Fruit fly (Drosophila melanogaster) whole organism, prepupa: ENCODE measurements around the gene CG14855.

Source experiments
- Blimp-1 ChIP-seq: fragments of 200-800 bp; sonication (Bioruptor generic); optimal IDR thresholded peaks from 3 replicates; lab custom pipeline; 2017; ENCODE audit warnings: missing biosample characterization, missing genetic modification characterization, mild to moderate bottlenecking, moderate library complexity, missing genetic modification reagents
- CG10631 ChIP-seq: fragments of 200-800 bp; sonication (Bioruptor generic); optimal IDR thresholded peaks from 2 replicates; lab custom pipeline; 2016; ENCODE audit warnings: missing biosample characterization, missing genetic modification characterization
- CG11294 ChIP-seq: fragments of 200-800 bp; sonication (Bioruptor generic); IDR thresholded peaks from 2 replicates; pipeline ENCODE4 v1.3.6; 2022; ENCODE audit warnings: missing biosample characterization, missing genetic modification characterization
- CG15336 ChIP-seq: fragments of 200-800 bp; sonication (Bioruptor generic); IDR thresholded peaks from 2 replicates; pipeline ENCODE4 v1.3.6; 2022; ENCODE audit warnings: missing biosample characterization, missing genetic modification characterization
- CG1621 ChIP-seq: fragments of 200-800 bp; sonication (Bioruptor generic); optimal IDR thresholded peaks from 3 replicates; lab custom pipeline; 2018; ENCODE audit warnings: missing biosample characterization, mild to moderate bottlenecking, missing genetic modification characterization
- CG16779 ChIP-seq: fragments of 200-800 bp; sonication (Bioruptor generic); optimal IDR thresholded peaks from 3 replicates; lab custom pipeline; 2017; ENCODE audit warnings: missing biosample characterization, mild to moderate bottlenecking, missing genetic modification characterization
- CG31627 ChIP-seq: fragments of 200-800 bp; sonication (Bioruptor generic); optimal IDR thresholded peaks from 3 replicates; lab custom pipeline; 2016; ENCODE audit warnings: missing biosample characterization, missing genetic modification characterization
- CG32006 ChIP-seq: fragments of 200-800 bp; sonication (Bioruptor generic); optimal IDR thresholded peaks from 3 replicates; lab custom pipeline; 2017; ENCODE audit warnings: missing biosample characterization, mild to moderate bottlenecking, missing genetic modification characterization
- CG34406 ChIP-seq: fragments of 200-800 bp; sonication (Bioruptor generic); optimal IDR thresholded peaks from 3 replicates; lab custom pipeline; 2016; ENCODE audit warnings: missing biosample characterization, missing genetic modification characterization
- CG4318 ChIP-seq: fragments of 200-800 bp; sonication (Bioruptor generic); optimal IDR thresholded peaks from 3 replicates; lab custom pipeline; 2017; ENCODE audit warnings: missing biosample characterization, mild to moderate bottlenecking, missing genetic modification characterization
- CG6163 ChIP-seq: fragments of 200-800 bp; sonication (Bioruptor generic); IDR thresholded peaks from 3 replicates; pipeline ENCODE4 v1.3.6; 2022; ENCODE audit warnings: missing biosample characterization, missing genetic modification characterization
- CG6276 ChIP-seq: fragments of 200-800 bp; sonication (Bioruptor generic); optimal IDR thresholded peaks from 2 replicates; lab custom pipeline; 2017; ENCODE audit warnings: missing biosample characterization, mild to moderate bottlenecking, missing genetic modification characterization
- CG6792 ChIP-seq: fragments of 200-800 bp; sonication (Bioruptor generic); optimal IDR thresholded peaks from 3 replicates; lab custom pipeline; 2016; ENCODE audit warnings: missing biosample characterization, missing genetic modification characterization
- CG6808 ChIP-seq: fragments of 200-800 bp; sonication (Bioruptor generic); optimal IDR thresholded peaks from 3 replicates; lab custom pipeline; 2017; ENCODE audit warnings: missing biosample characterization, missing genetic modification characterization, mild to moderate bottlenecking, moderate library complexity, missing genetic modification reagents
- CG8119 ChIP-seq: fragments of 200-800 bp; sonication (Bioruptor generic); IDR thresholded peaks from 3 replicates; pipeline ENCODE4 v1.3.6; 2022; ENCODE audit warnings: missing biosample characterization, missing genetic modification characterization
- CG8632 ChIP-seq: fragments of 200-800 bp; sonication (Bioruptor generic); optimal IDR thresholded peaks from 3 replicates; lab custom pipeline; 2016; ENCODE audit warnings: missing biosample characterization, missing genetic modification characterization
- CG9139 ChIP-seq: fragments of 200-800 bp; sonication (Bioruptor generic); optimal IDR thresholded peaks from 3 replicates; lab custom pipeline; 2017; ENCODE audit warnings: missing biosample characterization, mild to moderate bottlenecking, missing genetic modification characterization
- Eip75B ChIP-seq: fragments of 200-800 bp; sonication (Bioruptor generic); optimal IDR thresholded peaks from 3 replicates; lab custom pipeline; 2016; ENCODE audit warnings: missing biosample characterization, missing genetic modification characterization
- Eip93F ChIP-seq: fragments of 200-800 bp; sonication (Bioruptor generic); optimal IDR thresholded peaks from 2 replicates; lab custom pipeline; 2016; ENCODE audit warnings: missing biosample characterization, mild to moderate bottlenecking, missing genetic modification characterization
- Ets21C ChIP-seq: fragments of 200-800 bp; sonication (Bioruptor generic); optimal IDR thresholded peaks from 3 replicates; lab custom pipeline; 2016; ENCODE audit warnings: missing biosample characterization, missing genetic modification characterization
- Ets96B ChIP-seq: fragments of 200-800 bp; optimal IDR thresholded peaks from 2 replicates; lab custom pipeline; 2019; ENCODE audit warnings: missing biosample characterization, mild to moderate bottlenecking, missing genetic modification characterization, moderate library complexity
- Hr38 ChIP-seq: sonication (Bioruptor generic); optimal IDR thresholded peaks from 2 replicates; lab custom pipeline; 2016; ENCODE audit warnings: missing biosample characterization, missing genetic modification characterization
- Hr39 ChIP-seq: fragments of 200-800 bp; sonication (Bioruptor generic); optimal IDR thresholded peaks from 2 replicates; lab custom pipeline; 2016; ENCODE audit warnings: missing biosample characterization, missing genetic modification characterization
- Hr4 ChIP-seq: fragments of 200-800 bp; sonication (Bioruptor generic); optimal IDR thresholded peaks from 3 replicates; lab custom pipeline; 2016; ENCODE audit warnings: missing biosample characterization, missing genetic modification characterization
- Lpt ChIP-seq: fragments of 200-800 bp; sonication (Bioruptor generic); optimal IDR thresholded peaks from 3 replicates; lab custom pipeline; 2016; ENCODE audit warnings: missing biosample characterization, missing genetic modification characterization
- Met ChIP-seq: fragments of 200-800 bp; sonication (Bioruptor generic); optimal IDR thresholded peaks from 3 replicates; lab custom pipeline; 2016; ENCODE audit warnings: missing biosample characterization, missing genetic modification characterization
- OdsH ChIP-seq: fragments of 200-800 bp; sonication (Bioruptor generic); optimal IDR thresholded peaks from 3 replicates; lab custom pipeline; 2016; ENCODE audit warnings: missing biosample characterization, missing genetic modification characterization
- Sox14 ChIP-seq: fragments of 200-800 bp; sonication (Bioruptor generic); optimal IDR thresholded peaks from 3 replicates; lab custom pipeline; 2016; ENCODE audit warnings: missing biosample characterization, missing genetic modification characterization
- cyc ChIP-seq: fragments of 200-800 bp; sonication (Bioruptor generic); optimal IDR thresholded peaks from 3 replicates; lab custom pipeline; 2016; ENCODE audit warnings: missing biosample characterization, missing genetic modification characterization
- dac ChIP-seq: fragments of 200-800 bp; sonication (Bioruptor generic); optimal IDR thresholded peaks from 2 replicates; lab custom pipeline; 2017; ENCODE audit warnings: missing biosample characterization, mild to moderate bottlenecking, missing genetic modification characterization
- eg ChIP-seq: fragments of 200-800 bp; sonication (Bioruptor generic); IDR thresholded peaks from 3 replicates; pipeline ENCODE4 v1.3.6; 2022; ENCODE audit warnings: missing biosample characterization, missing genetic modification characterization
- fd59A ChIP-seq: fragments of 200-800 bp; sonication (Bioruptor generic); optimal IDR thresholded peaks from 2 replicates; lab custom pipeline; 2017; ENCODE audit warnings: missing biosample characterization, mild to moderate bottlenecking, missing genetic modification characterization, missing genetic modification reagents
- fd85E ChIP-seq: fragments of 200-800 bp; sonication (Bioruptor generic); optimal IDR thresholded peaks from 3 replicates; lab custom pipeline; 2016; ENCODE audit warnings: missing biosample characterization, missing genetic modification characterization
- lz ChIP-seq: fragments of 200-800 bp; sonication (Bioruptor generic); optimal IDR thresholded peaks from 3 replicates; lab custom pipeline; 2016; ENCODE audit warnings: missing biosample characterization, missing genetic modification characterization
- net ChIP-seq: fragments of 200-800 bp; sonication (Bioruptor generic); optimal IDR thresholded peaks from 3 replicates; lab custom pipeline; 2016; ENCODE audit warnings: missing biosample characterization, missing genetic modification characterization
- pdm3 ChIP-seq: fragments of 200-800 bp; sonication (Bioruptor generic); optimal IDR thresholded peaks from 3 replicates; lab custom pipeline; 2016; ENCODE audit warnings: missing biosample characterization, missing genetic modification characterization
- salr ChIP-seq, 2 experiments: fragments of 200-800 bp; sonication (Bioruptor generic); optimal IDR thresholded peaks; 3 replicates each; lab custom pipeline; 2016 to 2018; ENCODE audit warnings: missing biosample characterization in 2 of 2, missing genetic modification characterization in 2 of 2, mild to moderate bottlenecking in 1 of 2
- spab ChIP-seq: fragments of 200-800 bp; sonication (Bioruptor generic); optimal IDR thresholded peaks from 2 replicates; lab custom pipeline; 2017; ENCODE audit warnings: missing biosample characterization, mild to moderate bottlenecking, missing genetic modification characterization, missing genetic modification reagents
- ss ChIP-seq, 2 experiments: fragments of 200-800 bp; sonication (Bioruptor generic); optimal IDR thresholded peaks; 2 replicates in 1 of 2; 3 replicates in 1 of 2; lab custom pipeline; 2017 to 2018; ENCODE audit warnings: mild to moderate bottlenecking in 2 of 2, missing biosample characterization in 2 of 2, missing genetic modification characterization in 2 of 2, moderate library complexity in 1 of 2
- topi ChIP-seq: fragments of 200-800 bp; sonication (Bioruptor generic); optimal IDR thresholded peaks from 3 replicates; lab custom pipeline; 2016; ENCODE audit warnings: missing biosample characterization, missing genetic modification characterization
- vri ChIP-seq: fragments of 200-800 bp; sonication (Bioruptor generic); optimal IDR thresholded peaks from 3 replicates; lab custom pipeline; 2016; ENCODE audit warnings: missing biosample characterization, mild to moderate bottlenecking, missing genetic modification characterization

The CG14855 gene

DNA sequence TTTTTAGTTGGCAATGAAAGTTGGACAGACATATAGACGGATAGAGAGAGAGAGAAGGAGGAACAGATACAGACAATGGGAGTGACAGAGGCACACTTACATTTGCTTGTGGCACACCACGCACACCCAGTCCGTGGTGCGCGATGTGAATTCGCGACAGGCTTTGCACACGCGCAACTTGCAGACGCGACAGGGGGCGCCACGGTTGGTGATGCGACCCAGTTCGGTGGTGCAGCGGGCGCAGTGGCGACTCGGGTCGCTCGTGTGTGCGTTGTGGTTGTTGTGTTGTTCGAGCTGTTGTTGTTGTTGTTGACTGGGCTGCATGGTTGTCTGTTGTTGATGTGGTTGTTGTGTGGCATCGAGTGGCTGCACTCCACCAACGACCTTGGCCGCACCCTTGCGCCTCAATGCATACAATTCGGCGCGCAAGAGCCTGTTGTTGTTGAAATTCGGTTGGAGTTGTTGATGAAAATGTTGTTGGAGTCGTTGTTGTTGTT lies 34.2 kb downstream of the CG14855 start:
- no peak for TF ChIP-seq vri (GFP tag; lab: Kevin White, UChicago)
- TF ChIP-seq fd59A: no peak
- no peak for TF ChIP-seq CG34406 (GFP tag; lab: Kevin White, UChicago)
- no peak for TF ChIP-seq Hr4 (GFP tag; lab: Kevin White, UChicago)
- no peak for TF ChIP-seq CG8632 (GFP tag; lab: Kevin White, UChicago)
- TF ChIP-seq Eip75B: no peak
- TF ChIP-seq Lpt (GFP tag; lab: Kevin White, UChicago): no peak
- no peak for TF ChIP-seq net (GFP tag; lab: Kevin White, UChicago)

DNA sequence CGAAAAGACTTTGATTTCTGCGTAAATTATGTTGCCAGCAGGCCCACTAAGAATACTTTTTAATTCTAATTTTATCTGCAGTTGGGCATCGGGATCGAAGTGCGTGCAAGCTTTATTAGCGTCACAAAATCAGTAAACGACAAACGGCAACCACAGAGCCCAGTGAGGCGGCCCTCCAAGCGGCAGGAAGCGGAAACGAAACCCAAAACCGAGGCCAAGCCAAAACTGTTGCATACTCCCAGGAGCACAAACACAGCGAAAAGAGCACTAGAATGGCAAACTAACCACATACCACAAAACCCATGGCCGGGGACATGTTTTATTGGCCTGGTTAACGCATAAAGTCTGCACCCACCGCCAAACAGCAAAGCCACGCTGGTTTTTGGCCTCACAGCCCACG lies 36.2 kb downstream of the CG14855 start:
- TF ChIP-seq Eip75B: no peak
- no peak for TF ChIP-seq salr (GFP tag; optimal IDR thresholded peaks at IDR 0.05; lab: Kevin White, UChicago)
- no peak for TF ChIP-seq Hr4 (GFP tag; lab: Kevin White, UChicago)
- no peak for TF ChIP-seq net (GFP tag; lab: Kevin White, UChicago)
- TF ChIP-seq CG31627 (GFP tag; lab: Kevin White, UChicago): no peak
- no peak for TF ChIP-seq Hr38 (GFP tag; lab: Kevin White, UChicago)
- TF ChIP-seq CG6276 (GFP tag; lab: Kevin White, UChicago): no peak
- TF ChIP-seq vri (GFP tag; lab: Kevin White, UChicago): no peak
- no peak for TF ChIP-seq Hr39 (GFP tag; lab: Kevin White, UChicago)
- TF ChIP-seq cyc: no peak
- TF ChIP-seq OdsH (GFP tag; lab: Kevin White, UChicago): no peak
- TF ChIP-seq Lpt (GFP tag; lab: Kevin White, UChicago): no peak
- TF ChIP-seq ss (GFP tag; optimal IDR thresholded peaks at IDR 0.05; lab: Kevin White, UChicago): no peak

- no peak for TF ChIP-seq OdsH (GFP tag; lab: Kevin White, UChicago)
- TF ChIP-seq CG16779 (tag; lab: Kevin White, UChicago): no peak
- TF ChIP-seq Blimp-1 (GFP tag; lab: Kevin White, UChicago): no peak
- no peak for TF ChIP-seq CG11294
- TF ChIP-seq CG32006 (GFP tag; lab: Kevin White, UChicago): no peak
- no peak for TF ChIP-seq CG1621 (tag; lab: Kevin White, UChicago)
- no peak for TF ChIP-seq CG10631 (GFP tag; lab: Kevin White, UChicago)
- no peak for TF ChIP-seq Ets96B
These were observed 48.6 kb downstream of the CG14855 start, which contains the start of gene CG3610 for dm6 chr3R:14844743-14845142. TSS of gene CG3610 (plus strand) at chr3R:14845043.

dm6 chr3R:14846924-14847599 lies 51.0 kb downstream of the CG14855 start:
- TF ChIP-seq pdm3 (GFP tag; lab: Kevin White, UChicago) (peak; percentile 73), CG8632 (GFP tag; lab: Kevin White, UChicago) (peak; percentile 52), dac (GFP tag; lab: Kevin White, UChicago) (peak; percentile 86), Eip93F (GFP tag; lab: Kevin White, UChicago) (no peak), CG11294 (peak; percentile 57), Hr4 (GFP tag; lab: Kevin White, UChicago) (peak; percentile 92), CG6792 (peak; percentile 69), Hr39 (GFP tag; lab: Kevin White, UChicago) (peak; percentile 41), CG1621 (tag; lab: Kevin White, UChicago) (peak; percentile 18), Sox14 (peak; percentile 72), topi (GFP tag; lab: Kevin White, UChicago) (peak; percentile 2), CG4318 (GFP tag; lab: Kevin White, UChicago) (peak; percentile 88), CG8119 (GFP tag; lab: Robert Waterston, UW) (peak; percentile 86), CG6163 (GFP tag; lab: Robert Waterston, UW) (peak; percentile 90), fd85E (GFP tag; lab: Kevin White, UChicago) (no peak), CG6808 (peak; percentile 45), CG9139 (GFP tag; lab: Kevin White, UChicago) (no peak), fd59A (peak; percentile 13), CG10631 (GFP tag; lab: Kevin White, UChicago) (peak; percentile 77), CG15336 (GFP tag; lab: Robert Waterston, UW) (peak; percentile 90), CG6276 (GFP tag; lab: Kevin White, UChicago) (peak; percentile 78), CG31627 (GFP tag; lab: Kevin White, UChicago) (peak; percentile 21), spab (GFP tag; lab: Kevin White, UChicago) (peak; percentile 40), Ets21C (GFP tag; lab: Kevin White, UChicago) (no peak), ss (GFP tag; optimal IDR thresholded peaks at IDR 0.05; lab: Kevin White, UChicago) (no peak), OdsH (GFP tag; lab: Kevin White, UChicago) (peak; percentile 82), eg (GFP tag; lab: Robert Waterston, UW) (peak; percentile 86), lz (GFP tag; lab: Kevin White, UChicago) (peak; percentile 37), CG16779 (tag; lab: Kevin White, UChicago) (peak; percentile 46), CG32006 (GFP tag; lab: Kevin White, UChicago) (peak; percentile 93), net (GFP tag; lab: Kevin White, UChicago) (peak; percentile 66), Ets96B (peak; percentile 58), Met (GFP tag; lab: Kevin White, UChicago) (peak; percentile 18)
